Fruit fly (Drosophila melanogaster) whole organism, wandering third instar larva: ENCODE measurements around the gene CG6310.
A peak's percentile ranks its signal among the peaks of the same experiment; 100 is the strongest.

Experiments
- Abd-B ChIP-seq: fragments of >200 bp; optimal IDR thresholded peaks from 2 replicates; lab custom pipeline; 2017; ENCODE audit warnings: missing biosample characterization, missing genetic modification characterization
- CG32264 ChIP-seq: fragments of 200-800 bp; sonication (Bioruptor generic); optimal IDR thresholded peaks from 2 replicates; lab custom pipeline; 2016; ENCODE audit warnings: missing biosample characterization, missing genetic modification characterization
- CG9705 ChIP-seq: fragments of 200-800 bp; sonication (Bioruptor generic); optimal IDR thresholded peaks from 2 replicates; lab custom pipeline; 2018; ENCODE audit warnings: missing biosample characterization, mild to moderate bottlenecking, missing genetic modification characterization
- CrebA ChIP-seq: fragments of 200-800 bp; sonication (Bioruptor generic); optimal IDR thresholded peaks from 2 replicates; lab custom pipeline; 2016; ENCODE audit warnings: missing biosample characterization, mild to moderate bottlenecking, missing genetic modification characterization, borderline replicate concordance
- Dfd ChIP-seq: fragments of >200 bp; optimal IDR thresholded peaks from 2 replicates; lab custom pipeline; 2017; ENCODE audit warnings: missing biosample characterization, missing genetic modification characterization
- Dif ChIP-seq: fragments of 200-275, 200-300 bp; sonication (Bioruptor generic); optimal IDR thresholded peaks from 2 replicates; lab custom pipeline; 2018; ENCODE audit warnings: missing biosample characterization, missing genetic modification characterization; ENCODE audit not compliant: partially characterized antibody
- GATAd ChIP-seq: sonication (Bioruptor generic); optimal IDR thresholded peaks from 2 replicates; lab custom pipeline; 2016; ENCODE audit warnings: missing biosample characterization, missing genetic modification characterization
- HLH106 ChIP-seq: fragments of 200-800 bp; optimal IDR thresholded peaks from 3 replicates; lab custom pipeline; 2019; ENCODE audit warnings: missing biosample characterization, mild to moderate bottlenecking, missing genetic modification characterization, moderate library complexity
- Hnf4 ChIP-seq: fragments of 200-800 bp; sonication (Bioruptor generic); optimal IDR thresholded peaks from 2 replicates; lab custom pipeline; 2016; ENCODE audit warnings: missing biosample characterization, mild to moderate bottlenecking, missing genetic modification characterization
- Hr78 ChIP-seq: fragments of >200 bp; optimal IDR thresholded peaks from 2 replicates; lab custom pipeline; 2017; ENCODE audit warnings: missing biosample characterization, missing genetic modification characterization
- Hr83 ChIP-seq: fragments of 200-300 bp; sonication (Bioruptor generic); optimal IDR thresholded peaks from 2 replicates; lab custom pipeline; 2016; ENCODE audit warnings: missing biosample characterization, mild to moderate bottlenecking, missing genetic modification characterization, moderate library complexity; ENCODE audit not compliant: poor library complexity, severe bottlenecking
- Jra ChIP-seq: sonication (Bioruptor generic); optimal IDR thresholded peaks from 2 replicates; lab custom pipeline; 2016; ENCODE audit warnings: missing biosample characterization, missing genetic modification characterization
- Mio ChIP-seq: sonication (Bioruptor generic); optimal IDR thresholded peaks from 2 replicates; lab custom pipeline; 2016; ENCODE audit warnings: missing biosample characterization, missing genetic modification characterization
- Myc ChIP-seq: fragments of >200 bp; optimal IDR thresholded peaks from 2 replicates; lab custom pipeline; 2017
- N ChIP-seq: fragments of >200 bp; optimal IDR thresholded peaks from 2 replicates; lab custom pipeline; 2018; ENCODE audit warnings: missing biosample characterization, missing external identifiers, missing genetic modification characterization
- OdsH ChIP-seq: fragments of 200-800 bp; sonication (Bioruptor generic); optimal IDR thresholded peaks from 2 replicates; lab custom pipeline; 2016; ENCODE audit warnings: missing biosample characterization, mild to moderate bottlenecking, missing genetic modification characterization
- Rel ChIP-seq, 2 experiments: fragments of 200-800 bp; sonication (Bioruptor generic) in 1 of 2; optimal IDR thresholded peaks; 2 replicates in 1 of 2; 3 replicates in 1 of 2; lab custom pipeline; 2016 to 2019; ENCODE audit warnings: mild to moderate bottlenecking in 2 of 2, missing biosample characterization in 2 of 2, missing genetic modification characterization in 2 of 2, moderate library complexity in 1 of 2
- Sp1 ChIP-seq: fragments of 200-800 bp; sonication (Bioruptor generic); optimal IDR thresholded peaks from 3 replicates; lab custom pipeline; 2019; ENCODE audit warnings: missing biosample characterization, mild to moderate bottlenecking, missing genetic modification characterization, moderate library complexity
- Vsx2 ChIP-seq: fragments of 200-300, 225-300 bp; sonication (Bioruptor generic); optimal IDR thresholded peaks from 2 replicates; lab custom pipeline; 2018; ENCODE audit warnings: missing biosample characterization, missing genetic modification characterization; ENCODE audit not compliant: partially characterized antibody
- br ChIP-seq: fragments of 200-800 bp; sonication (Bioruptor generic); optimal IDR thresholded peaks from 2 replicates; lab custom pipeline; 2016; ENCODE audit warnings: missing biosample characterization, missing genetic modification characterization
- brk ChIP-seq: fragments of 200-800 bp; sonication (Bioruptor generic); optimal IDR thresholded peaks from 2 replicates; lab custom pipeline; 2016; ENCODE audit warnings: missing biosample characterization, mild to moderate bottlenecking, missing genetic modification characterization
- dl ChIP-seq, 2 experiments: fragments of 175-275, 200-275 bp in 1 of 2; fragments of 200-275 bp in 1 of 2; sonication (Bioruptor generic); optimal IDR thresholded peaks; lab custom pipeline; 2018; ENCODE audit warnings: mild to moderate bottlenecking in 2 of 2, missing biosample characterization in 2 of 2, missing genetic modification characterization in 2 of 2, moderate library complexity in 2 of 2; ENCODE audit not compliant: partially characterized antibody in 2 of 2, insufficient read depth in 1 of 2
- dmrt93B ChIP-seq: fragments of 200-800 bp; sonication (Bioruptor generic); optimal IDR thresholded peaks from 2 replicates; lab custom pipeline; 2018; ENCODE audit warnings: missing biosample characterization, mild to moderate bottlenecking, missing genetic modification characterization
- dsf ChIP-seq: sonication (Bioruptor generic); optimal IDR thresholded peaks from 2 replicates; lab custom pipeline; 2016; ENCODE audit warnings: missing biosample characterization, missing genetic modification characterization, borderline replicate concordance
- ey ChIP-seq: fragments of 200-800 bp; sonication (Bioruptor generic); optimal IDR thresholded peaks from 2 replicates; lab custom pipeline; 2016; ENCODE audit warnings: missing biosample characterization, missing genetic modification characterization
- foxo ChIP-seq, 2 experiments: fragments of 200-800 bp; sonication (Bioruptor generic); optimal IDR thresholded peaks; 2 replicates in 1 of 2; 3 replicates in 1 of 2; lab custom pipeline; 2016 to 2017; ENCODE audit warnings: missing biosample characterization in 2 of 2, missing genetic modification characterization in 2 of 2
- fru ChIP-seq: fragments of 200-800 bp; sonication (Bioruptor generic); optimal IDR thresholded peaks from 3 replicates; lab custom pipeline; 2016; ENCODE audit warnings: missing biosample characterization, mild to moderate bottlenecking, missing genetic modification characterization
- h ChIP-seq: fragments of 200-800 bp; sonication (Bioruptor generic); optimal IDR thresholded peaks from 3 replicates; lab custom pipeline; 2016; ENCODE audit warnings: missing biosample characterization, mild to moderate bottlenecking, missing genetic modification characterization
- jim ChIP-seq: fragments of 175-275, 200-325 bp; sonication (Bioruptor generic); optimal IDR thresholded peaks from 2 replicates; lab custom pipeline; 2016; ENCODE audit warnings: missing biosample characterization, mild to moderate bottlenecking, missing genetic modification characterization
- lola ChIP-seq: fragments of >200 bp; optimal IDR thresholded peaks from 2 replicates; lab custom pipeline; 2017; ENCODE audit warnings: missing biosample characterization, missing genetic modification characterization
- pan ChIP-seq: fragments of >200 bp; optimal IDR thresholded peaks from 2 replicates; lab custom pipeline; 2017
- psq ChIP-seq: fragments of 200-800 bp; sonication (Bioruptor generic); optimal IDR thresholded peaks from 3 replicates; lab custom pipeline; 2017; ENCODE audit warnings: missing biosample characterization, mild to moderate bottlenecking, missing genetic modification characterization, moderate library complexity
- rgr ChIP-seq: fragments of 200-800 bp; sonication (Bioruptor generic); optimal IDR thresholded peaks from 3 replicates; lab custom pipeline; 2016; ENCODE audit warnings: missing biosample characterization, mild to moderate bottlenecking, missing genetic modification characterization
- sage ChIP-seq: fragments of 200-800 bp; sonication (Bioruptor generic); optimal IDR thresholded peaks from 2 replicates; lab custom pipeline; 2016; ENCODE audit warnings: missing biosample characterization, mild to moderate bottlenecking, missing genetic modification characterization
- sv ChIP-seq: fragments of 200-800 bp; sonication (Bioruptor generic); optimal IDR thresholded peaks from 3 replicates; lab custom pipeline; 2016; ENCODE audit warnings: missing biosample characterization, missing genetic modification characterization
- tai ChIP-seq: sonication (Bioruptor generic); optimal IDR thresholded peaks from 2 replicates; lab custom pipeline; 2016; ENCODE audit warnings: missing biosample characterization, missing genetic modification characterization
- usp ChIP-seq: fragments of >200 bp; optimal IDR thresholded peaks from 2 replicates; lab custom pipeline; 2017; ENCODE audit warnings: missing biosample characterization, missing genetic modification characterization
- woc ChIP-seq: sonication (Bioruptor generic); optimal IDR thresholded peaks from 2 replicates; lab custom pipeline; 2016; ENCODE audit warnings: missing biosample characterization, mild to moderate bottlenecking, missing genetic modification characterization

The CG6310 gene

DNA sequence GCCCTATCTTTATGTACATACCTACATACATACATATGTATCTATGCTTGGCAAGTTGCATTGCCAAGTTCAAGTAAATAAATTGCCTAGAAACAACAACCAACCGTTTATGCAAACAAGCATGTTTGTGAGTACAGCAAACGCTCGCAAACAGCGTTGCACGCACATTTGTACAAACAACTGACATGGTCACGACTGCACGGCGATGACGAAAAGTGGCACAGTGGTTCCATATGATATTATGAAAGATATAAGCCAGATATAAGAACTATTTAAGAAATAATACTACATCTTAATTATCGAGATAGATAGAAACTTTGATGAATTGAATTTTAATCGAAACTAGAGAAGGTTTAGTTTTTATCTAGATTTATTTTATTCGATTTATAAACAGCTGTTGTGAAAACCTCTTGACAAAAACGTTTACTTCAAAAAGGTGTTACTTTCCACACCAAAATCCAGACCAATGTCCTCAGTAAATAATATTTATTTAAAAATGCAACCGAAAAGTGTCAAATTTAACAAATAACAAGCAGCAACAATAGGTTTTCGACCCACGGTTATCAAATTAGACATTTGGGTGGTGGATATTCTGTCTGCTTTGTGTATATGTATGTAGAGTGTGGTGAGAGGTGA lies 20.3 kb upstream of the CG6310 start:
- TF ChIP-seq sage (GFP tag; lab: Kevin White, UChicago) (peak; percentile 42), CrebA (GFP tag; lab: Kevin White, UChicago) (no peak), Vsx2 (GFP tag; lab: Kevin White, UChicago) (no peak), h (peak; percentile 81), Hr78 (GFP tag; lab: Kevin White, UChicago) (no peak), CG9705 (no peak), foxo (GFP tag; optimal IDR thresholded peaks at IDR 0.05; lab: Kevin White, UChicago) (peak in 1 of 2 experiments; percentile 84), CG32264 (GFP tag; lab: Kevin White, UChicago) (peak; percentile 13), psq (GFP tag; lab: Kevin White, UChicago) (peak; percentile 79), N (GFP tag; lab: Kevin White, UChicago) (no peak), Hr83 (peak; percentile 96), Dif (GFP tag; lab: Kevin White, UChicago) (no peak), OdsH (GFP tag; lab: Kevin White, UChicago) (peak; percentile 80), tai (GFP tag; lab: Kevin White, UChicago) (peak; percentile 78), GATAd (GFP tag; lab: Kevin White, UChicago) (peak; percentile 25), fru (GFP tag; lab: Kevin White, UChicago) (peak; percentile 72), brk (GFP tag; lab: Kevin White, UChicago) (peak; percentile 40), usp (no peak), Jra (GFP tag; lab: Kevin White, UChicago) (peak; percentile 8), pan (no peak), dsf (GFP tag; lab: Kevin White, UChicago) (no peak), dl (GFP tag; optimal IDR thresholded peaks at IDR 0.05; lab: Kevin White, UChicago; ENCODE audit: insufficient read depth in 1 of 2, partially characterized antibody in 2 of 2) (no peak), jim (peak; percentile 55), lola (GFP tag; lab: Kevin White, UChicago) (no peak), Rel (GFP tag; optimal IDR thresholded peaks at IDR 0.05; lab: Kevin White, UChicago) (no peak), Rel (tag; optimal IDR thresholded peaks at IDR 0.05; lab: Kevin White, UChicago) (no peak), Sp1 (GFP tag; lab: Kevin White, UChicago) (peak; percentile 76), Myc (no peak), rgr (GFP tag; lab: Kevin White, UChicago) (peak; percentile 74), Abd-B (no peak), dmrt93B (GFP tag; lab: Kevin White, UChicago) (peak; percentile 6), Hnf4 (GFP tag; lab: Kevin White, UChicago) (peak; percentile 47), woc (GFP tag; lab: Kevin White, UChicago) (peak; percentile 68), Dfd (GFP tag; lab: Kevin White, UChicago) (no peak), ey (GFP tag; lab: Kevin White, UChicago) (peak; percentile 74), HLH106 (peak; percentile 54), Mio (GFP tag; lab: Kevin White, UChicago) (no peak), br (GFP tag; lab: Kevin White, UChicago) (peak; percentile 70), sv (peak; percentile 90)

DNA sequence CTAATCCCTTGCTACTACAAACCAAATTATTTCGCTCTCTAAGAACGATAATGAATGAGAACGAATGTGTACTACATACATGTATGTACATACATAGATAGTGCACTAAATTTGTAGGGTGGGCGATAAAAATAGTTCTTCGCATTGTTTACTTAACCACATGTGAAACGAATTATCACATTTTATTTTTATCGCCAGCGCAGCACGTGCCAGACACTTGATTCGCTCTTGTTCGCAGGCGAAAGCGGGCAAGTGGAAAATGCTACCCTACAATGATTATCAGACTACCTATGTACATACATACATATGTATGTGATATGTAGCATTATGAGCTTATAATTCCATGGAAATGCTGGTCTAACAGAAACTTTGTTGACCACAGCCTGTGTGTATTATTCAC lies 16.1 kb upstream of the CG6310 start:
- TF ChIP-seq OdsH (GFP tag; lab: Kevin White, UChicago) (no peak), Hnf4 (GFP tag; lab: Kevin White, UChicago) (no peak), Myc (no peak), Rel (GFP tag; optimal IDR thresholded peaks at IDR 0.05; lab: Kevin White, UChicago) (no peak), Rel (tag; optimal IDR thresholded peaks at IDR 0.05; lab: Kevin White, UChicago) (no peak), dmrt93B (GFP tag; lab: Kevin White, UChicago) (no peak), GATAd (GFP tag; lab: Kevin White, UChicago) (no peak), psq (GFP tag; lab: Kevin White, UChicago) (no peak), Hr83 (no peak), Hr78 (GFP tag; lab: Kevin White, UChicago) (no peak)
- TF ChIP-seq, all 38 proteins: peak for 0
